Fruit fly (Drosophila melanogaster) whole organism, embryonic: ENCODE results near the gene CG5188.

Experiments
- CG11398 ChIP-seq: fragments of 200-800 bp; sonication (Bioruptor generic); optimal IDR thresholded peaks from 2 replicates; lab custom pipeline; 2016; ENCODE audit warnings: missing biosample characterization, missing genetic modification characterization
- CG11723 ChIP-seq: fragments of 200-800 bp; sonication (Bioruptor generic); optimal IDR thresholded peaks from 2 replicates; lab custom pipeline; 2017; ENCODE audit warnings: missing biosample characterization, mild to moderate bottlenecking, missing genetic modification characterization
- CG12299 ChIP-seq: fragments of 200-800 bp; sonication (Bioruptor generic); optimal IDR thresholded peaks from 2 replicates; lab custom pipeline; 2018; ENCODE audit warnings: missing biosample characterization, mild to moderate bottlenecking, missing genetic modification characterization
- CG13424 ChIP-seq: fragments of 200-800 bp; sonication (Bioruptor generic); optimal IDR thresholded peaks from 2 replicates; lab custom pipeline; 2019; ENCODE audit warnings: missing biosample characterization, mild to moderate bottlenecking, missing genetic modification characterization, moderate library complexity
- CG14441 ChIP-seq: fragments of 200-800 bp; sonication (Bioruptor generic); IDR thresholded peaks from 2 replicates; pipeline ENCODE4 v1.3.6; 2022; ENCODE audit warnings: missing biosample characterization, missing genetic modification characterization
- CG15269 ChIP-seq: fragments of 200-800 bp; sonication (Bioruptor generic); optimal IDR thresholded peaks from 2 replicates; lab custom pipeline; 2018; ENCODE audit warnings: missing biosample characterization, mild to moderate bottlenecking, missing genetic modification characterization, moderate library complexity
- CG15696 ChIP-seq: fragments of 200-800 bp; sonication (Bioruptor generic); optimal IDR thresholded peaks from 2 replicates; lab custom pipeline; 2019; ENCODE audit warnings: missing biosample characterization, mild to moderate bottlenecking, missing genetic modification characterization, moderate library complexity
- CG2116 ChIP-seq: fragments of 200-800 bp; sonication (Bioruptor generic); optimal IDR thresholded peaks from 3 replicates; lab custom pipeline; 2018; ENCODE audit warnings: missing biosample characterization, mild to moderate bottlenecking, missing genetic modification characterization
- CG30020 ChIP-seq: fragments of 200-800 bp; optimal IDR thresholded peaks from 2 replicates; lab custom pipeline; 2019; ENCODE audit warnings: missing biosample characterization, mild to moderate bottlenecking, missing genetic modification characterization, moderate library complexity
- CG5953 ChIP-seq: fragments of 200-800 bp; sonication (Bioruptor generic); IDR thresholded peaks from 2 replicates; pipeline ENCODE4 v1.3.6; 2022; ENCODE audit warnings: missing biosample characterization, missing genetic modification characterization
- CG7357 ChIP-seq: fragments of 200-800 bp; sonication (Bioruptor generic); IDR thresholded peaks from 3 replicates; pipeline ENCODE4 v1.3.6; 2022; ENCODE audit warnings: missing biosample characterization, missing genetic modification characterization
- Dad ChIP-seq: fragments of 200-800 bp; sonication (Bioruptor generic); optimal IDR thresholded peaks from 3 replicates; lab custom pipeline; 2016; ENCODE audit warnings: missing biosample characterization, missing genetic modification characterization
- Dbx ChIP-seq: fragments of 200-800 bp; sonication (Bioruptor generic); IDR thresholded peaks from 3 replicates; pipeline ENCODE4 v1.3.6; 2022; ENCODE audit warnings: missing biosample characterization, missing genetic modification characterization
- Dip3 ChIP-seq: fragments of 200-800 bp; sonication (Bioruptor generic); optimal IDR thresholded peaks from 3 replicates; lab custom pipeline; 2016; ENCODE audit warnings: missing biosample characterization, missing genetic modification characterization
- ERR ChIP-seq: fragments of 200-800 bp; sonication (Bioruptor generic); optimal IDR thresholded peaks from 2 replicates; lab custom pipeline; 2016; ENCODE audit warnings: missing biosample characterization, missing genetic modification characterization
- Eip74EF ChIP-seq, 2 experiments: fragments of 200-800 bp in 1 of 2; fragments of >200 bp in 1 of 2; sonication (Bioruptor generic) in 1 of 2; optimal IDR thresholded peaks; 2 replicates each; lab custom pipeline; 2017 to 2019; ENCODE audit warnings: missing biosample characterization in 2 of 2, missing genetic modification characterization in 2 of 2, mild to moderate bottlenecking in 1 of 2, moderate library complexity in 1 of 2
- Fer2 ChIP-seq: fragments of 200-800 bp; sonication (Bioruptor generic); optimal IDR thresholded peaks from 2 replicates; lab custom pipeline; 2018; ENCODE audit warnings: missing biosample characterization, mild to moderate bottlenecking, missing genetic modification characterization, moderate library complexity
- HmgZ ChIP-seq: fragments of 200-800 bp; sonication (Bioruptor generic); optimal IDR thresholded peaks from 2 replicates; lab custom pipeline; 2018; ENCODE audit warnings: missing biosample characterization, mild to moderate bottlenecking, missing genetic modification characterization
- Lhr ChIP-seq: fragments of 200-800 bp; sonication (Bioruptor generic); optimal IDR thresholded peaks from 3 replicates; lab custom pipeline; 2017; ENCODE audit warnings: mild to moderate bottlenecking, missing biosample characterization, missing genetic modification reagents, missing genetic modification characterization
- Mes4 ChIP-seq: fragments of 200-800 bp; sonication (Bioruptor generic); optimal IDR thresholded peaks from 2 replicates; lab custom pipeline; 2016; ENCODE audit warnings: missing biosample characterization, missing genetic modification characterization
- NfI ChIP-seq: fragments of 200-800 bp; sonication (Bioruptor generic); optimal IDR thresholded peaks from 3 replicates; lab custom pipeline; 2018; ENCODE audit warnings: missing biosample characterization, mild to moderate bottlenecking, missing genetic modification characterization, moderate library complexity
- Opbp ChIP-seq: fragments of 200-800 bp; sonication (Bioruptor generic); IDR thresholded peaks from 3 replicates; pipeline ENCODE4 v1.3.6; 2022; ENCODE audit warnings: missing biosample characterization, missing genetic modification characterization; ENCODE audit not compliant: partially characterized antibody
- Scr ChIP-seq: fragments of 200-800 bp; sonication (Bioruptor generic); IDR thresholded peaks from 2 replicates; pipeline ENCODE4 v1.3.6; 2022; ENCODE audit warnings: missing biosample characterization, missing genetic modification characterization; ENCODE audit not compliant: partially characterized antibody
- Usf ChIP-seq: fragments of 200-800 bp; sonication (Bioruptor generic); optimal IDR thresholded peaks from 2 replicates; lab custom pipeline; 2017; ENCODE audit warnings: missing genotype, missing biosample characterization, missing genetic modification characterization
- Xbp1 ChIP-seq: fragments of 200-800 bp; sonication (Bioruptor generic); optimal IDR thresholded peaks from 3 replicates; lab custom pipeline; 2016; ENCODE audit warnings: missing biosample characterization, mild to moderate bottlenecking, missing genetic modification characterization
- ap ChIP-seq: fragments of 200-800 bp; sonication (Bioruptor generic); IDR thresholded peaks from 2 replicates; pipeline ENCODE4 v1.3.6; 2022; ENCODE audit warnings: missing biosample characterization, missing genetic modification characterization
- ato ChIP-seq: fragments of 200-800 bp; sonication (Bioruptor generic); IDR thresholded peaks from 2 replicates; pipeline ENCODE4 v1.3.6; 2022; ENCODE audit warnings: missing biosample characterization, missing genetic modification characterization; ENCODE audit not compliant: partially characterized antibody
- bcd ChIP-seq: fragments of 200-800 bp; sonication (Bioruptor generic); optimal IDR thresholded peaks from 2 replicates; lab custom pipeline; 2017; ENCODE audit warnings: missing biosample characterization, mild to moderate bottlenecking, missing genetic modification characterization
- cg ChIP-seq: fragments of 200-800 bp; sonication (Bioruptor generic); optimal IDR thresholded peaks from 3 replicates; lab custom pipeline; 2019; ENCODE audit warnings: missing biosample characterization, mild to moderate bottlenecking, missing genetic modification characterization, moderate library complexity
- chif ChIP-seq, 2 experiments: fragments of 200-800 bp; sonication (Bioruptor generic); optimal IDR thresholded peaks; 3 replicates each; lab custom pipeline; 2016; ENCODE audit warnings: missing biosample characterization in 2 of 2, missing genetic modification characterization in 2 of 2
- da ChIP-seq: fragments of 200-800 bp; sonication (Bioruptor generic); optimal IDR thresholded peaks from 2 replicates; lab custom pipeline; 2016; ENCODE audit warnings: missing biosample characterization, missing genetic modification characterization
- dimm ChIP-seq: fragments of 200-800 bp; sonication (Bioruptor generic); IDR thresholded peaks from 2 replicates; pipeline ENCODE4 v1.3.6; 2022; ENCODE audit warnings: missing biosample characterization, missing genetic modification characterization
- en ChIP-seq: fragments of 200-800 bp; sonication (Bioruptor generic); optimal IDR thresholded peaks from 2 replicates; lab custom pipeline; 2016; ENCODE audit warnings: missing biosample characterization, missing genetic modification characterization
- eve ChIP-seq, 2 experiments: fragments of >200 bp; optimal IDR thresholded peaks; 2 replicates each; lab custom pipeline; 2017; ENCODE audit warnings: missing biosample characterization in 2 of 2, missing genetic modification characterization in 2 of 2
- eyg ChIP-seq: fragments of 200-800 bp; sonication (Bioruptor generic); optimal IDR thresholded peaks from 3 replicates; lab custom pipeline; 2016; ENCODE audit warnings: missing biosample characterization, missing genetic modification characterization
- fd3F ChIP-seq: fragments of 200-800 bp; sonication (Bioruptor generic); optimal IDR thresholded peaks from 2 replicates; lab custom pipeline; 2018; ENCODE audit warnings: missing biosample characterization, mild to moderate bottlenecking, missing genetic modification characterization, moderate library complexity
- fu2 ChIP-seq: fragments of 200-800 bp; sonication (Bioruptor generic); optimal IDR thresholded peaks from 2 replicates; lab custom pipeline; 2016; ENCODE audit warnings: missing biosample characterization, missing genetic modification characterization
- gem ChIP-seq: fragments of 200-800 bp; sonication (Bioruptor generic); optimal IDR thresholded peaks from 2 replicates; lab custom pipeline; 2019; ENCODE audit warnings: missing biosample characterization, mild to moderate bottlenecking, missing genetic modification characterization, moderate library complexity
- h ChIP-seq: fragments of >200 bp; optimal IDR thresholded peaks from 2 replicates; lab custom pipeline; 2017
- hkb ChIP-seq, 2 experiments: fragments of 200-800 bp in 1 of 2; fragments of >200 bp in 1 of 2; sonication (Bioruptor generic) in 1 of 2; IDR thresholded peaks in 1 of 2; optimal IDR thresholded peaks in 1 of 2; 2 replicates each; pipeline versions ENCODE4 v1.3.6 to Lab custom; 2017 to 2022; ENCODE audit warnings: missing biosample characterization in 1 of 2, missing genetic modification characterization in 1 of 2
- lbe ChIP-seq: fragments of 200-800 bp; sonication (Bioruptor generic); optimal IDR thresholded peaks from 2 replicates; lab custom pipeline; 2016; ENCODE audit warnings: missing biosample characterization, mild to moderate bottlenecking, missing genetic modification characterization
- peb ChIP-seq: fragments of 200-800 bp; sonication (Bioruptor generic); IDR thresholded peaks from 2 replicates; pipeline ENCODE4 v1.3.6; 2022; ENCODE audit warnings: missing biosample characterization, missing genetic modification characterization
- pfk ChIP-seq: fragments of 200-800 bp; sonication (Bioruptor generic); optimal IDR thresholded peaks from 2 replicates; lab custom pipeline; 2018; ENCODE audit warnings: missing biosample characterization, mild to moderate bottlenecking, missing genetic modification characterization, moderate library complexity
- pho ChIP-seq: fragments of 200-800 bp; sonication (Bioruptor generic); optimal IDR thresholded peaks from 2 replicates; lab custom pipeline; 2016; ENCODE audit warnings: missing biosample characterization, missing genetic modification characterization
- phol ChIP-seq: fragments of 200-800 bp; sonication (Bioruptor generic); optimal IDR thresholded peaks from 3 replicates; lab custom pipeline; 2018; ENCODE audit warnings: missing biosample characterization, mild to moderate bottlenecking, missing genetic modification characterization, moderate library complexity
- slbo ChIP-seq: fragments of 200-800 bp; sonication (Bioruptor generic); IDR thresholded peaks from 2 replicates; pipeline ENCODE4 v1.3.6; 2022; ENCODE audit warnings: missing biosample characterization, missing genetic modification characterization
- ssp ChIP-seq: fragments of 200-800 bp; sonication (Bioruptor generic); IDR thresholded peaks from 2 replicates; pipeline ENCODE4 v1.3.6; 2022; ENCODE audit warnings: missing biosample characterization, missing genetic modification characterization
- tio ChIP-seq: fragments of 200-800 bp; sonication (Bioruptor generic); optimal IDR thresholded peaks from 2 replicates; lab custom pipeline; 2017; ENCODE audit warnings: missing biosample characterization, missing genetic modification characterization, inconsistent platforms
- tx ChIP-seq: fragments of 200-800 bp; sonication (Bioruptor generic); optimal IDR thresholded peaks from 2 replicates; lab custom pipeline; 2016; ENCODE audit warnings: missing biosample characterization, missing genetic modification characterization
- usp ChIP-seq: fragments of >200 bp; optimal IDR thresholded peaks from 2 replicates; lab custom pipeline; 2017; ENCODE audit warnings: missing biosample characterization, missing genetic modification characterization
- wor ChIP-seq: fragments of 200-800 bp; sonication (Bioruptor generic); IDR thresholded peaks from 2 replicates; pipeline ENCODE4 v1.3.6; 2022; ENCODE audit warnings: missing biosample characterization, missing genetic modification characterization

The CG5188 gene

dm6 chr2L:10468388-10468787 lies 39.8 kb downstream of the CG5188 start (continued):
- peak; percentile 75 for TF ChIP-seq slbo (GFP tag; lab: Robert Waterston, UW)
- no peak for TF ChIP-seq CG5953 (GFP tag; lab: Robert Waterston, UW)
- peak; percentile 44 for TF ChIP-seq phol (tag; lab: Kevin White, UChicago)
- TF ChIP-seq eve (GFP tag; optimal IDR thresholded peaks at IDR 0.05; lab: Kevin White, UChicago) = no peak
- no peak for TF ChIP-seq en (GFP tag; lab: Kevin White, UChicago)
- TF ChIP-seq ap (GFP tag; lab: Robert Waterston, UW) = no peak
- TF ChIP-seq fu2 (GFP tag; lab: Kevin White, UChicago) = no peak
- TF ChIP-seq Eip74EF (GFP tag; optimal IDR thresholded peaks at IDR 0.05; lab: Kevin White, UChicago) = peak in 1 of 2 experiments; percentile 3
- peak; percentile 37 for TF ChIP-seq Dad (GFP tag; lab: Kevin White, UChicago)
- TF ChIP-seq pfk = no peak
- TF ChIP-seq bcd (GFP tag; lab: Kevin White, UChicago) = peak; percentile 48
- no peak for TF ChIP-seq h (lab: Kevin White, UChicago)
- peak; percentile 15 for TF ChIP-seq HmgZ
- TF ChIP-seq ERR (GFP tag; lab: Kevin White, UChicago) = no peak
- peak; percentile 63 for TF ChIP-seq NfI (GFP tag; lab: Kevin White, UChicago)
- TF ChIP-seq ato (GFP tag; lab: Robert Waterston, UW) = no peak
- TF ChIP-seq ssp (GFP tag; lab: Robert Waterston, UW) = peak; percentile 29; the same call in 1 of the 2 replicates
- TF ChIP-seq hkb (optimal IDR thresholded peaks at IDR 0.05; lab: Kevin White, UChicago) = no peak
- TF ChIP-seq hkb (GFP tag; IDR thresholded peaks at IDR 0.05; lab: Robert Waterston, UW) = peak; percentile 65
- peak; percentile 33 for TF ChIP-seq fd3F
- peak; percentile 61 for TF ChIP-seq Xbp1 (GFP tag; lab: Kevin White, UChicago)
- TF ChIP-seq Dbx (GFP tag; lab: Robert Waterston, UW) = 0 out of 3 replicates have a peak, but pooled peaks have one; percentile 26
- no peak for TF ChIP-seq CG12299 (tag; lab: Kevin White, UChicago)
- TF ChIP-seq CG11723 (GFP tag; lab: Kevin White, UChicago) = no peak
- no peak for TF ChIP-seq Opbp (GFP tag; lab: Robert Waterston, UW)
- no peak for TF ChIP-seq lbe
- TF ChIP-seq da (GFP tag; lab: Kevin White, UChicago) = no peak
- peak; percentile 25 for TF ChIP-seq Fer2 (tag; lab: Kevin White, UChicago)
- no peak for TF ChIP-seq Dip3 (GFP tag; lab: Kevin White, UChicago)
- TF ChIP-seq Scr (GFP tag; lab: Robert Waterston, UW) = no peak
- TF ChIP-seq CG2116 (GFP tag; lab: Kevin White, UChicago) = no peak
- peak; percentile 69 for TF ChIP-seq gem (tag; lab: Kevin White, UChicago)
- TF ChIP-seq Lhr (GFP tag; lab: Kevin White, UChicago) = no peak
- TF ChIP-seq peb (GFP tag; lab: Robert Waterston, UW) = peak; percentile 56
- no peak for TF ChIP-seq wor (GFP tag; lab: Robert Waterston, UW)
- TF ChIP-seq CG15696 = no peak
- no peak for TF ChIP-seq usp
- TF ChIP-seq CG11398 (GFP tag; lab: Kevin White, UChicago) = no peak
- peak; percentile 20; the same call in 1 of the 3 replicates for TF ChIP-seq CG7357 (GFP tag; lab: Robert Waterston, UW)
- TF ChIP-seq tio = no peak
- peak; percentile 6 for TF ChIP-seq pho
- TF ChIP-seq chif (GFP tag; optimal IDR thresholded peaks at IDR 0.05; lab: Kevin White, UChicago) = peak; percentile 6 to 8
- peak; percentile 72 for TF ChIP-seq CG15269 (tag; lab: Kevin White, UChicago)
- no peak for TF ChIP-seq tx (GFP tag; lab: Kevin White, UChicago)
- peak; percentile 67 for TF ChIP-seq CG13424 (tag; lab: Kevin White, UChicago)
- peak; percentile 73 for TF ChIP-seq CG14441 (GFP tag; lab: Robert Waterston, UW)
- TF ChIP-seq Usf (GFP tag; lab: Kevin White, UChicago) = no peak
- TF ChIP-seq cg (GFP tag; lab: Kevin White, UChicago) = no peak
- no peak for TF ChIP-seq eyg
- no peak for TF ChIP-seq CG30020 (tag; lab: Kevin White, UChicago)
- no peak for TF ChIP-seq dimm (GFP tag; lab: Robert Waterston, UW)
- no peak for TF ChIP-seq Mes4
